Worm (Caenorhabditis elegans) whole organism, L4 larva: ENCODE results near the gene C08A9.3.

Experiments
- F37D6.2 ChIP-seq: sonication (generic microtip); optimal IDR thresholded peaks from 2 replicates; lab custom pipeline; 2016; ENCODE audit warnings: mild to moderate bottlenecking, missing genetic modification characterization, missing compliant biosample characterization
- F49E8.2 ChIP-seq: sonication (generic microtip); optimal IDR thresholded peaks from 2 replicates; lab custom pipeline; 2016; ENCODE audit warnings: missing compliant biosample characterization, mild to moderate bottlenecking, missing genetic modification characterization, borderline replicate concordance
- R02D3.7 ChIP-seq: fragments of 150-350 bp; sonication (generic microtip); optimal IDR thresholded peaks from 3 replicates; lab custom pipeline; 2014; ENCODE audit warnings: missing biosample characterization, missing genetic modification characterization
- T20F7.1 ChIP-seq: fragments of 200-800 bp; sonication (Bioruptor generic); optimal IDR thresholded peaks from 2 replicates; lab custom pipeline; 2018; ENCODE audit warnings: mild to moderate bottlenecking, missing genetic modification characterization, missing compliant biosample characterization
- T26A8.4 ChIP-seq: fragments of 200-800 bp; sonication (Bioruptor generic); IDR thresholded peaks from 2 replicates; pipeline ENCODE4 v1.3.6; 2022; ENCODE audit warnings: missing genetic modification characterization, missing compliant biosample characterization
- Y48G9A.11 ChIP-seq: fragments of 200-800 bp; sonication (Bioruptor generic); IDR thresholded peaks from 2 replicates; pipeline ENCODE4 v1.3.6; 2022; ENCODE audit warnings: missing genetic modification reagents, missing genetic modification characterization, missing compliant biosample characterization
- Y5F2A.4 ChIP-seq: fragments of 200-800 bp; sonication (Bioruptor generic); optimal IDR thresholded peaks from 2 replicates; lab custom pipeline; 2018; ENCODE audit warnings: mild to moderate bottlenecking, missing genetic modification characterization, missing compliant biosample characterization
- Y75B8A.6 ChIP-seq: fragments of 200-800 bp; sonication (Bioruptor generic); IDR thresholded peaks from 2 replicates; pipeline ENCODE4 v1.3.6; 2022; ENCODE audit warnings: missing genetic modification reagents, missing genetic modification characterization, missing compliant biosample characterization
- ZK337.2 ChIP-seq: fragments of 200-800 bp; sonication (Bioruptor generic); IDR thresholded peaks from 2 replicates; pipeline ENCODE4 v1.3.6; 2022; ENCODE audit warnings: missing genetic modification reagents, missing genetic modification characterization, missing compliant biosample characterization
- attf-4 ChIP-seq: sonication (generic microtip); optimal IDR thresholded peaks from 3 replicates; lab custom pipeline; 2017; ENCODE audit warnings: missing biosample characterization, missing genetic modification characterization
- ceh-28 ChIP-seq: fragments of 150-350 bp; optimal IDR thresholded peaks from 2 replicates; lab custom pipeline; 2014; ENCODE audit warnings: missing biosample characterization, missing genetic modification reagents, missing genetic modification characterization
- ceh-32 ChIP-seq: sonication (generic microtip); optimal IDR thresholded peaks from 2 replicates; lab custom pipeline; 2016; ENCODE audit warnings: mild to moderate bottlenecking, missing genetic modification characterization, missing compliant biosample characterization; ENCODE audit not compliant: poor library complexity
- ceh-44 ChIP-seq: fragments of 200-800 bp; sonication (Bioruptor generic); IDR thresholded peaks from 2 replicates; pipeline ENCODE4 v1.3.6; 2022; ENCODE audit warnings: missing genetic modification reagents, missing genetic modification characterization, missing compliant biosample characterization
- ceh-62 ChIP-seq: sonication (generic microtip); optimal IDR thresholded peaks from 2 replicates; lab custom pipeline; 2017; ENCODE audit warnings: missing biosample characterization, missing genetic modification characterization
- ceh-82 ChIP-seq: sonication (generic microtip); optimal IDR thresholded peaks from 2 replicates; lab custom pipeline; 2017; ENCODE audit warnings: missing biosample characterization, missing genetic modification characterization
- ces-1 ChIP-seq: fragments of 150-350 bp; sonication (generic microtip); optimal IDR thresholded peaks from 4 replicates; lab custom pipeline; 2014; ENCODE audit warnings: missing biosample characterization, missing genetic modification reagents, missing genetic modification characterization
- cey-2 ChIP-seq: sonication (generic microtip); optimal IDR thresholded peaks from 3 replicates; lab custom pipeline; 2017; ENCODE audit warnings: missing genetic modification characterization, mild to moderate bottlenecking, missing compliant biosample characterization, antibody characterized with exemption, borderline replicate concordance; ENCODE audit not compliant: insufficient read depth
- daf-16 ChIP-seq, 3 experiments: sonication (generic microtip); optimal IDR thresholded peaks; 2 replicates each; lab custom pipeline; 2016 to 2017; ENCODE audit warnings: missing genetic modification characterization in 3 of 3, missing genetic modification reagents in 3 of 3, mild to moderate bottlenecking in 2 of 3, missing compliant biosample characterization in 2 of 3, missing biosample characterization in 1 of 3, moderate library complexity in 1 of 3
- daf-19 ChIP-seq: fragments of 200-800 bp; sonication (Bioruptor generic); conservative IDR thresholded peaks from 2 replicates; pipeline ENCODE4 v1.3.6; 2022; ENCODE audit warnings: missing genetic modification characterization, missing compliant biosample characterization
- daf-8 ChIP-seq: fragments of 200-800 bp; sonication (Bioruptor generic); IDR thresholded peaks from 2 replicates; pipeline ENCODE4 v1.3.6; 2022; ENCODE audit warnings: missing genetic modification characterization, missing compliant biosample characterization
- dmd-8 ChIP-seq: fragments of 200-800 bp; sonication (Bioruptor generic); IDR thresholded peaks from 2 replicates; pipeline ENCODE4 v1.3.6; 2022; ENCODE audit warnings: missing genetic modification characterization, missing compliant biosample characterization
- dpl-1 ChIP-seq: fragments of 150-350 bp; optimal IDR thresholded peaks from 2 replicates; lab custom pipeline; 2014; ENCODE audit warnings: missing biosample characterization, missing genetic modification reagents, missing genetic modification characterization
- duxl-1 ChIP-seq: sonication (generic microtip); optimal IDR thresholded peaks from 2 replicates; lab custom pipeline; 2016; ENCODE audit warnings: mild to moderate bottlenecking, missing genetic modification characterization, moderate library complexity, missing compliant biosample characterization; ENCODE audit not compliant: poor library complexity
- dve-1 ChIP-seq: sonication (generic microtip); optimal IDR thresholded peaks from 2 replicates; lab custom pipeline; 2017; ENCODE audit warnings: antibody characterized with exemption, mild to moderate bottlenecking, missing genetic modification characterization, missing compliant biosample characterization; ENCODE audit not compliant: insufficient read depth
- hlh-11 ChIP-seq: fragments of 200-800 bp; sonication (Bioruptor generic); optimal IDR thresholded peaks from 2 replicates; lab custom pipeline; 2018; ENCODE audit warnings: mild to moderate bottlenecking, missing genetic modification characterization, missing compliant biosample characterization
- hlh-30 ChIP-seq: sonication (generic microtip); optimal IDR thresholded peaks from 2 replicates; lab custom pipeline; 2017; ENCODE audit warnings: antibody characterized with exemption, mild to moderate bottlenecking, missing genetic modification characterization, missing compliant biosample characterization; ENCODE audit not compliant: insufficient read depth
- hmg-1.1 ChIP-seq: fragments of 200-800 bp; sonication (Bioruptor generic); IDR thresholded peaks from 2 replicates; pipeline ENCODE4 v1.3.6; 2022; ENCODE audit warnings: missing genetic modification reagents, missing genetic modification characterization, missing compliant biosample characterization
- jun-1 ChIP-seq: fragments of 150-350 bp; optimal IDR thresholded peaks from 2 replicates; lab custom pipeline; 2014; ENCODE audit warnings: missing biosample characterization, missing genetic modification reagents, missing genetic modification characterization
- lin-1 ChIP-seq: fragments of 200-800 bp; sonication (Bioruptor generic); IDR thresholded peaks from 2 replicates; pipeline ENCODE4 v1.3.6; 2022; ENCODE audit warnings: missing genetic modification reagents, missing genetic modification characterization, missing compliant biosample characterization
- lin-13 ChIP-seq: fragments of 150-350 bp; optimal IDR thresholded peaks from 2 replicates; lab custom pipeline; 2014; ENCODE audit warnings: missing biosample characterization, missing genetic modification reagents, missing genetic modification characterization
- lin-15B ChIP-seq: fragments of 150-350 bp; sonication (generic microtip); optimal IDR thresholded peaks from 3 replicates; lab custom pipeline; 2014; ENCODE audit warnings: missing biosample characterization, missing genetic modification characterization
- lir-3 ChIP-seq: sonication (generic microtip); optimal IDR thresholded peaks from 2 replicates; lab custom pipeline; 2016; ENCODE audit warnings: mild to moderate bottlenecking, missing genetic modification characterization, missing compliant biosample characterization
- lsy-2 ChIP-seq, 2 experiments: fragments of 150-350 bp in 1 of 2; sonication (generic microtip) in 1 of 2; optimal IDR thresholded peaks; 2 replicates each; lab custom pipeline; 2014 to 2017; ENCODE audit warnings: missing biosample characterization in 2 of 2, missing genetic modification characterization in 2 of 2
- madf-5 ChIP-seq, 2 experiments: fragments of 200-800 bp; sonication (Bioruptor generic); IDR thresholded peaks; 2 replicates each; pipeline ENCODE4 v1.3.6; 2022; ENCODE audit warnings: missing compliant biosample characterization in 2 of 2, missing genetic modification characterization in 2 of 2
- mdl-1 ChIP-seq, 2 experiments: fragments of 150-350 bp in 1 of 2; sonication (generic microtip) in 1 of 2; optimal IDR thresholded peaks; 2 replicates each; lab custom pipeline; 2014 to 2017; ENCODE audit warnings: missing biosample characterization in 2 of 2, missing genetic modification characterization in 2 of 2
- mdt-29 ChIP-seq: fragments of 200-800 bp; sonication (Bioruptor generic); IDR thresholded peaks from 2 replicates; pipeline ENCODE4 v1.3.6; 2022; ENCODE audit warnings: missing genetic modification reagents, missing genetic modification characterization, missing compliant biosample characterization
- mxl-3 ChIP-seq: fragments of 200-800 bp; sonication (Bioruptor generic); optimal IDR thresholded peaks from 2 replicates; lab custom pipeline; 2018; ENCODE audit warnings: mild to moderate bottlenecking, missing genetic modification characterization, missing compliant biosample characterization
- nhr-42 ChIP-seq: fragments of 200-800 bp; sonication (Bioruptor generic); IDR thresholded peaks from 2 replicates; pipeline ENCODE4 v1.3.6; 2022; ENCODE audit warnings: missing genetic modification characterization, missing compliant biosample characterization
- nhr-76 ChIP-seq: fragments of 150-350 bp; optimal IDR thresholded peaks from 2 replicates; lab custom pipeline; 2014; ENCODE audit warnings: missing biosample characterization, missing genetic modification characterization
- nhr-77 ChIP-seq: fragments of 150-350 bp; optimal IDR thresholded peaks from 2 replicates; lab custom pipeline; 2014; ENCODE audit warnings: missing biosample characterization, missing genetic modification characterization
- pha-4 ChIP-seq, 2 experiments: fragments of 150-350 bp in 1 of 2; fragments of 200-800 bp in 1 of 2; sonication (Bioruptor generic) in 1 of 2; IDR thresholded peaks in 1 of 2; optimal IDR thresholded peaks in 1 of 2; 2 replicates each; pipeline versions ENCODE4 v1.3.6 to Lab custom; 2014 to 2022; ENCODE audit warnings: missing genetic modification characterization in 2 of 2, missing genetic modification reagents in 2 of 2, missing biosample characterization in 1 of 2, missing compliant biosample characterization in 1 of 2
- php-3 ChIP-seq: fragments of 200-800 bp; sonication (Bioruptor generic); IDR thresholded peaks from 2 replicates; pipeline ENCODE4 v1.3.6; 2022; ENCODE audit warnings: missing genetic modification reagents, missing genetic modification characterization, missing compliant biosample characterization
- sdz-12 ChIP-seq: fragments of 200-800 bp; sonication (Bioruptor generic); optimal IDR thresholded peaks from 2 replicates; lab custom pipeline; 2018; ENCODE audit warnings: mild to moderate bottlenecking, missing genetic modification characterization, missing compliant biosample characterization
- set-16 ChIP-seq: fragments of 200-800 bp; sonication (Bioruptor generic); IDR thresholded peaks from 2 replicates; pipeline ENCODE4 v1.3.6; 2022; ENCODE audit warnings: missing genetic modification reagents, missing genetic modification characterization, missing compliant biosample characterization
- snpc-4 ChIP-seq: fragments of 150-350 bp; optimal IDR thresholded peaks from 2 replicates; lab custom pipeline; 2014; ENCODE audit warnings: missing biosample characterization, missing genetic modification characterization
- spr-3 ChIP-seq: fragments of 200-800 bp; sonication (Bioruptor generic); optimal IDR thresholded peaks from 2 replicates; lab custom pipeline; 2018; ENCODE audit warnings: mild to moderate bottlenecking, missing genetic modification characterization, missing compliant biosample characterization
- vab-7 ChIP-seq: fragments of 200-800 bp; sonication (Bioruptor generic); IDR thresholded peaks from 2 replicates; pipeline ENCODE4 v1.3.6; 2022; ENCODE audit warnings: missing genetic modification reagents, missing genetic modification characterization, missing compliant biosample characterization
- ztf-11 ChIP-seq: fragments of 150-350 bp; optimal IDR thresholded peaks from 2 replicates; lab custom pipeline; 2014; ENCODE audit warnings: missing biosample characterization, missing genetic modification characterization
- ztf-7 ChIP-seq: fragments of 150-350 bp; optimal IDR thresholded peaks from 2 replicates; lab custom pipeline; 2014; ENCODE audit warnings: missing biosample characterization, missing genetic modification characterization

The C08A9.3 gene

ce11 chrX:17139204-17139780 lies 46.2 kb upstream of the C08A9.3 start (continued):
- TF ChIP-seq ceh-62 (tag; lab: Kevin White, UChicago) (no peak), ZK337.2 (GFP tag; lab: Robert Waterston, UW) (no peak), nhr-77 (no peak), daf-16 (GFP tag; optimal IDR thresholded peaks at IDR 0.05; lab: Kevin White, UChicago) (no peak), daf-16 (tag; optimal IDR thresholded peaks at IDR 0.05; lab: Kevin White, UChicago) (peak; percentile 33), Y48G9A.11 (GFP tag; lab: Robert Waterston, UW) (no peak), vab-7 (GFP tag; lab: Robert Waterston, UW) (no peak), daf-8 (GFP tag; lab: Robert Waterston, UW) (no peak), T20F7.1 (no peak), F37D6.2 (tag; lab: Kevin White, UChicago) (no peak), cey-2 (tag; lab: Kevin White, UChicago) (no peak), lin-13 (no peak), lir-3 (tag; lab: Kevin White, UChicago) (no peak), ces-1 (GFP tag; lab: Kevin White, UChicago) (no peak), hlh-30 (tag; lab: Kevin White, UChicago) (peak; percentile 71), php-3 (GFP tag; lab: Robert Waterston, UW) (no peak), mdl-1 (tag; optimal IDR thresholded peaks at IDR 0.05; lab: Kevin White, UChicago) (no peak), dmd-8 (GFP tag; lab: Robert Waterston, UW) (no peak), set-16 (GFP tag; lab: Robert Waterston, UW) (no peak), attf-4 (tag; lab: Kevin White, UChicago) (no peak), jun-1 (tag; lab: Kevin White, UChicago) (no peak), madf-5 (GFP tag; IDR thresholded peaks at IDR 0.05; lab: Robert Waterston, UW) (no peak), R02D3.7 (tag; lab: Kevin White, UChicago) (no peak), lsy-2 (tag; optimal IDR thresholded peaks at IDR 0.05; lab: Kevin White, UChicago) (no peak), spr-3 (GFP tag; lab: Kevin White, UChicago) (no peak), snpc-4 (tag; lab: Kevin White, UChicago) (no peak), duxl-1 (tag; lab: Kevin White, UChicago) (peak; percentile 9), ztf-7 (tag; lab: Kevin White, UChicago) (no peak), mxl-3 (no peak), nhr-76 (no peak), lin-1 (GFP tag; lab: Robert Waterston, UW) (no peak), dpl-1 (GFP tag; lab: Kevin White, UChicago) (no peak), Y5F2A.4 (GFP tag; lab: Kevin White, UChicago) (no peak), ceh-28 (tag; lab: Kevin White, UChicago) (no peak), daf-19 (GFP tag; lab: Robert Waterston, UW) (no peak), sdz-12 (GFP tag; lab: Kevin White, UChicago) (no peak), mdt-29 (GFP tag; lab: Robert Waterston, UW) (peak; percentile 82), dve-1 (peak; percentile 73), ceh-44 (no peak), hmg-1.1 (GFP tag; lab: Robert Waterston, UW) (no peak), lin-15B (tag; lab: Kevin White, UChicago) (no peak), F49E8.2 (tag; lab: Kevin White, UChicago) (no peak), hlh-11 (tag; lab: Kevin White, UChicago) (peak; percentile 80), nhr-42 (no peak), T26A8.4 (no peak), Y75B8A.6 (GFP tag; lab: Robert Waterston, UW) (no peak), ceh-82 (tag; lab: Kevin White, UChicago) (no peak), pha-4 (GFP tag; IDR thresholded peaks at IDR 0.05; lab: Robert Waterston, UW) (0 out of 2 replicates have a peak, but pooled peaks have one; percentile 21), pha-4 (tag; optimal IDR thresholded peaks at IDR 0.05; lab: Kevin White, UChicago) (no peak), ceh-32 (tag; lab: Kevin White, UChicago) (no peak), ztf-11 (tag; lab: Kevin White, UChicago) (no peak)
